Fruit fly (Drosophila melanogaster): ENCODE measurements around the gene cpb.

DNA sequence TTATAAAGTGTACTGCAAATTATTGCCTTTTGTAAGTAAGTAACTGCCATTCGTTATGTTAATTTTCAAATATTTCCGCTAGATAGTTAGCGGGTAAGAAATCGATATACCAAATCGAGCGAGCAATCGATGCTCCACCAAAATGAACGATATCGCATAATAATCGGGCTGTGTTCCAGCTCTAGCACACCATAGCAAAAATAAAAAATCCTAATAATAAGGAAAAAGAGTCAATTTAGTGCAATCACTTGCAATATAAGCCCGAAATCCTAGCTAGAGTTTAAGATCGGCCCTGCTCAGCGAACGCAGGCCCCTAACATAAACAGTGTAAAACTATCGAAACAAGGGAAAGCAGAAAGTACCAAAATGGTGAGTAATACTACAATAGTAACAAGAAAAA lies at the start of gene cpb:
- TF ChIP-seq gl (tag; optimal IDR thresholded peaks at IDR 0.05) (no peak), CG12605 (GFP tag; IDR thresholded peaks at IDR 0.05) (no peak), CG8301 (tag; optimal IDR thresholded peaks at IDR 0.05) (no peak), fd96Ca (GFP tag; IDR thresholded peaks at IDR 0.05) (no peak), Pif1B (GFP tag; optimal IDR thresholded peaks at IDR 0.05) (no peak), CG32121 (GFP tag; IDR thresholded peaks at IDR 0.05) (no peak)

Measured in whole organism, pupa.